Fruit fly (Drosophila melanogaster) whole organism, pupa: ENCODE results near the gene TSG101.

Experiments
- CG12605 ChIP-seq: fragments of 200-800 bp; sonication (Bioruptor generic); IDR thresholded peaks from 2 replicates; pipeline ENCODE4 v1.3.6; 2022; ENCODE audit warnings: missing biosample characterization, missing genetic modification characterization
- CG14655 ChIP-seq: fragments of 200-800 bp; sonication (Bioruptor generic); optimal IDR thresholded peaks from 3 replicates; lab custom pipeline; 2017; ENCODE audit warnings: mild to moderate bottlenecking, missing biosample characterization, missing genetic modification reagents, missing genetic modification characterization
- CG15710 ChIP-seq: fragments of 200-800 bp; sonication (Bioruptor generic); optimal IDR thresholded peaks from 2 replicates; lab custom pipeline; 2018; ENCODE audit warnings: missing biosample characterization, mild to moderate bottlenecking, missing genetic modification characterization, moderate library complexity
- CG34367 ChIP-seq: fragments of 200-800 bp; sonication (Bioruptor generic); optimal IDR thresholded peaks from 2 replicates; lab custom pipeline; 2018; ENCODE audit warnings: missing biosample characterization, mild to moderate bottlenecking, missing genetic modification characterization
- Pif1A ChIP-seq: fragments of 200-800 bp; sonication (Bioruptor generic); optimal IDR thresholded peaks from 3 replicates; lab custom pipeline; 2016; ENCODE audit warnings: missing biosample characterization, missing genetic modification characterization

DNA sequence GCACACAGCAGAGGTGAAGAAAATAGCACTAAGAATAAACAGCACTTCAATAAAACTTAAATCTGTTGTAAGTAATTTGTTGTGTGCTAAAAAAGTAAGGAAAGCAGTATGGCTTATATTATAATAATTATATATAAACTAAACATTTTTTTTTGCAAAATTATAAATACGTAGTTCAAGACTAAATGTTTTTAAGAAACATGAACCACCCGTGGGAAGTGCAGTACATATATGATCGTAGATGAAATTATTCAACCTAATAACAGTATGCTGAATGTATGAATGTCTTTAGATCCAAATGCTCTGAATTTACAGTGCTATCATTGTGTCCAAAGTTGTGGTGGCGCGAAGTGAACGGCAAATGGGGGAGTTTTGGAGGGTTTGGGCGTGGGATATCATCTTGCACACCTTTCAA, 28.6 kb downstream of the TSG101 start:
- TF ChIP-seq CG34367 (no peak), CG14655 (GFP tag; lab: Kevin White, UChicago) (peak; percentile 38), Pif1A (no peak), CG12605 (GFP tag; lab: Robert Waterston, UW) (no peak), CG15710 (tag; lab: Kevin White, UChicago) (no peak)
